Fruit fly (Drosophila melanogaster): ENCODE measurements around the gene RpL30.

RpL30 gene

DNA sequence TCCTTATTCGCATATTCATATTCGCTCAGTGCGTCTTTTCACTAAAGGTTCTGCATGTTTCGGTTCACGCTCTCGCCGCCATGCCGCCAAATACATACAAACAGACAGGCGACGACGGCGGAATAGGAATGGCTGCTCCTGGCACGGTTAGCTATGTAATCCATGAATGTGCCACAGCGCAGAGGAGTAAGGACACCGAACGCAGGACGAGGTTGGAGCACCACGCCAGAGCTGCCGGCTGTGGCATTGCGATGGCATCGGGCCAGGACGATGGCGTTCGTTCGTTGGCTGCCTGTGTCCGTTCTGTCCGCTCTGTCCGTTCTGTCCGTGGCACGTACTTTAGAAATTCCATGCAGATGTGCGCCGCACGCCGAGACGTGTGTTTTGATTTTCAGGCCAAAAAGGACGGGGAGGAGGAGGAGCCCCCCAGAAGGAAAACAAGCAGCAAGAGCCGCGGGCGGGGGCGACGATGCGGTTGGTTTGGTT, 5.8 kb upstream of the RpL30 start (continued):
- no peak for TF ChIP-seq CG3838 (GFP tag; optimal IDR thresholded peaks at IDR 0.05)
- no peak for TF ChIP-seq Gug (GFP tag; IDR thresholded peaks at IDR 0.05)
- TF ChIP-seq Bgb (GFP tag; IDR thresholded peaks at IDR 0.05; ENCODE audit: partially characterized antibody) = peak; percentile 33; the same call in 1 of the 2 replicates
- TF ChIP-seq mirr (GFP tag; optimal IDR thresholded peaks at IDR 0.05) = peak; percentile 46
- TF ChIP-seq croc (GFP tag; conservative IDR thresholded peaks at IDR 0.05) = 0 out of 3 replicates have a peak, but pooled peaks have one; percentile 4
- peak; percentile 38 for TF ChIP-seq lab (GFP tag; optimal IDR thresholded peaks at IDR 0.05)
- no peak for TF ChIP-seq ATbp (GFP tag; optimal IDR thresholded peaks at IDR 0.05)
- no peak for TF ChIP-seq CG18619 (GFP tag; optimal IDR thresholded peaks at IDR 0.05)
- TF ChIP-seq CG10979 (tag; optimal IDR thresholded peaks at IDR 0.05) = no peak
- TF ChIP-seq Optix (GFP tag; IDR thresholded peaks at IDR 0.05) = no peak
- TF ChIP-seq lilli (GFP tag; optimal IDR thresholded peaks at IDR 0.05) = peak; percentile 24
- TF ChIP-seq Deaf1 (tag; optimal IDR thresholded peaks at IDR 0.05) = peak; percentile 68
- no peak for TF ChIP-seq toy (GFP tag; IDR thresholded peaks at IDR 0.05)
- TF ChIP-seq CG31441 (GFP tag; IDR thresholded peaks at IDR 0.05) = 0 out of 2 replicates have a peak, but pooled peaks have one; percentile 4
- 0 out of 2 replicates have a peak, but pooled peaks have one; percentile 1 for TF ChIP-seq slbo (GFP tag; IDR thresholded peaks at IDR 0.05)

DNA sequence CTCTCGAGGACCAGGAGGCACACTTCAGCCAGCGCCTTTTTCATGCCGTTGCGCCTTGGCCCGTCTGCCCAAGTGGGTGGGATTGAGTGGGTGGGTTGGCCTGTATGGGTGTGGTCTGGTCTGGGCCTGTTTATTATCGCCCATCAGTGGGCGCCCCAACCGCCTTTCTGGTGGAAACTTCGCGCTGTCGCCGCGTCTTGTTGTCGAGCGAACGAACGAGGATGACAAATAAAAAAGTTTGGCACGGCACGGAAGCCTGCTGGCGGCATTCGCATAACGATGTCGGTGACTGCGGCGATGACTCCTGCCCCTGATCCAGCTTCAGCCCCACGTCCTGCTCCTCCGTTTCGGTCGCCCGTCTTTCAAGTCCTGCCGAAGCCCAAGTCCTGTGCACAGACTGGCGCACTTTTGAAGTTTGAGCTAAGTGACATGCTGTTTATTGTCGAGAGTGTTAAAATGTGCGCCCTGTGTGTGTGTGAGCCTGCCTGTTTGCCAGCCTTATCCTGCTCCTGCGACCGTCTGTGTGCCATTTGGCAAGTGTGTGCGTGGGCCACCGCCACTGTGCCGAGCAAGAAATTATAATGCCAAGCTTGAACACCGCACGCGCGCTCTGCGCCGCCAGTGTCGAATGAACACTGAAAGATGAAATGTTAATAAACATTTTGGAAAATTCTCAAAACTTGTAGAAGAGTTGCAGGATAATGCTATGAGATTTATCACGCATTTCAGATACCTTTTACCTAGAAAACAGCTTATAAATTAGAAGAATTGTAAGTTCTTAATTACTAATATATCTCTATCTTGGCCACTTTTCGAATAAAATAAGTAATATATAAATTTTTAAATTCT, 5.2 kb upstream of the RpL30 start:
- TF ChIP-seq usp (GFP tag; optimal IDR thresholded peaks at IDR 0.05) (no peak), ara (GFP tag; IDR thresholded peaks at IDR 0.05) (no peak; the same call in 1 of the 2 replicates), Neu2 (GFP tag; optimal IDR thresholded peaks at IDR 0.05; ENCODE audit: borderline replicate concordance) (no peak), Usf (GFP tag; optimal IDR thresholded peaks at IDR 0.05) (peak; percentile 21), CG13424 (tag; optimal IDR thresholded peaks at IDR 0.05) (peak; percentile 89), pita (GFP tag; optimal IDR thresholded peaks at IDR 0.05) (no peak), grau (tag; optimal IDR thresholded peaks at IDR 0.05) (peak; percentile 85), MBD-R2 (GFP tag; IDR thresholded peaks at IDR 0.05) (no peak), CG31365 (tag; optimal IDR thresholded peaks at IDR 0.05) (no peak), CG34376 (GFP tag; optimal IDR thresholded peaks at IDR 0.05) (peak; percentile 75), Asciz (GFP tag; optimal IDR thresholded peaks at IDR 0.05) (peak; percentile 70), CG4282 (GFP tag; optimal IDR thresholded peaks at IDR 0.05) (no peak), Optix (GFP tag; IDR thresholded peaks at IDR 0.05) (no peak), nerfin-2 (GFP tag; IDR thresholded peaks at IDR 0.05; ENCODE audit: partially characterized antibody) (no peak), shn (GFP tag; optimal IDR thresholded peaks at IDR 0.05) (no peak), Rx (GFP tag; IDR thresholded peaks at IDR 0.05) (peak; percentile 46; the same call in 1 of the 2 replicates), salm (tag; optimal IDR thresholded peaks at IDR 0.05) (peak; percentile 39), CG18599 (GFP tag; optimal IDR thresholded peaks at IDR 0.05) (peak; percentile 93), danr (GFP tag; IDR thresholded peaks at IDR 0.05) (peak; percentile 65), Deaf1 (tag; optimal IDR thresholded peaks at IDR 0.05) (peak; percentile 62), CG14965 (GFP tag; optimal IDR thresholded peaks at IDR 0.05; ENCODE audit: borderline replicate concordance) (no peak), phol (tag; optimal IDR thresholded peaks at IDR 0.05) (peak; percentile 77), YL-1 (GFP tag; optimal IDR thresholded peaks at IDR 0.05) (peak; percentile 6), slou (GFP tag; optimal IDR thresholded peaks at IDR 0.05) (peak; percentile 70), CG32772 (GFP tag; IDR thresholded peaks at IDR 0.05) (0 out of 2 replicates have a peak, but pooled peaks have one; percentile 29), bbx (GFP tag; IDR thresholded peaks at IDR 0.05; ENCODE audit: partially characterized antibody) (no peak), pnt (GFP tag; optimal IDR thresholded peaks at IDR 0.05) (no peak), wdn (GFP tag; IDR thresholded peaks at IDR 0.05) (peak; percentile 42; the same call in 1 of the 2 replicates), C15 (GFP tag; IDR thresholded peaks at IDR 0.05) (no peak), Hmx (GFP tag; optimal IDR thresholded peaks at IDR 0.05) (no peak), CG13624 (GFP tag; optimal IDR thresholded peaks at IDR 0.05) (no peak), CG3407 (GFP tag; optimal IDR thresholded peaks at IDR 0.05) (peak; percentile 17), ash1 (GFP tag; optimal IDR thresholded peaks at IDR 0.05) (no peak), vvl (GFP tag; IDR thresholded peaks at IDR 0.05) (peak; percentile 76)

Measured in whole organism, embryonic.